Fruit fly (Drosophila melanogaster) Kc167 (cell line): ENCODE measurements around the gene wrd.

Source experiments
- Myc ChIP-seq: fragments of >200 bp; optimal IDR thresholded peaks from 2 replicates; lab custom pipeline; 2017; ENCODE audit warnings: missing external identifiers
- Sin3A ChIP-seq: fragments of >200 bp; optimal IDR thresholded peaks from 2 replicates; lab custom pipeline; 2018; ENCODE audit warnings: missing external identifiers
- h ChIP-seq: fragments of >200 bp; optimal IDR thresholded peaks from 3 replicates; lab custom pipeline; 2018; ENCODE audit warnings: missing external identifiers
- insv ChIP-seq: fragments of >200 bp; optimal IDR thresholded peaks from 3 replicates; lab custom pipeline; 2018; ENCODE audit warnings: missing external identifiers
- psq ChIP-seq: fragments of >200 bp; optimal IDR thresholded peaks from 2 replicates; lab custom pipeline; 2017; ENCODE audit warnings: missing external identifiers
- ttk ChIP-seq: sonication (Bioruptor generic); optimal IDR thresholded peaks from 2 replicates; lab custom pipeline; 2017; ENCODE audit warnings: missing external identifiers

wrd gene

dm6 chr3R:18158401-18158800 is 9.2 kb upstream of the wrd start, which contains the start of gene CG14315:
CG14315 (plus strand) TSS chr3R:18158701.
- TF ChIP-seq Sin3A (no peak), h (lab: Kevin White, UChicago) (no peak), psq (lab: Kevin White, UChicago) (no peak), Myc (no peak), ttk (lab: Kevin White, UChicago) (no peak), insv (lab: Kevin White, UChicago) (no peak)

DNA sequence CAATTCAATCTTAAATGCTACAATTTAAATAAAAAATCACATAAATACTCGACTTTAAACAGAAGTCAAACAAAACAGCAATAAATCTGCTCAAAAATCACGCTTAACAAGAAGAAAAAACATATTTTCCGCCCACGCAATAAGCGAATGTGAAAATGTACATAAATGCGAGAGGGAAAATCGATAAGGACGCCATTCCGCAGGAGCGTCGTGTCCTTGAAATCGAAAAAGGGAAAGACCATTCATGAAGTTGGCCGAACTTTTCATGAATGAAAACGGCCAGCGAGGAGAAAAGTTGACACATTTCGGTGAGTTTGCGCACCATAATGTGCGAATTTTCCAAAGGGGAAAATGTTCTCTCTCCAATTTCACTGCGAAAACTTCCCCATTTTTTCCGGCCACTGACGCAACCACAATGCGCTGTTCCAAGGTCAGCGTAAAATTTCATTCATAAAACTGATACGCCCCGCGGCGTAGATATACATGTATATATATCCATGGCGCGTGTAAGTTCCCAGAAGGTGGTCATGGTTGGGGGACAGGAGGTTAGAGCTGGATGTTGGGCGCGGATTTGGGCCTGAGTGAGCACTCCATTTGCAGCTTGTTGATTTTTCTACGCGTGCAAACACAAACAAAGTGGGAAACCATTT is 7.3 kb upstream of the wrd start:
- no peak for TF ChIP-seq insv (lab: Kevin White, UChicago)
- no peak for TF ChIP-seq Sin3A
- no peak for TF ChIP-seq psq (lab: Kevin White, UChicago)
- TF ChIP-seq ttk (lab: Kevin White, UChicago) = no peak
- TF ChIP-seq h (lab: Kevin White, UChicago) = no peak
- no peak for TF ChIP-seq Myc

DNA sequence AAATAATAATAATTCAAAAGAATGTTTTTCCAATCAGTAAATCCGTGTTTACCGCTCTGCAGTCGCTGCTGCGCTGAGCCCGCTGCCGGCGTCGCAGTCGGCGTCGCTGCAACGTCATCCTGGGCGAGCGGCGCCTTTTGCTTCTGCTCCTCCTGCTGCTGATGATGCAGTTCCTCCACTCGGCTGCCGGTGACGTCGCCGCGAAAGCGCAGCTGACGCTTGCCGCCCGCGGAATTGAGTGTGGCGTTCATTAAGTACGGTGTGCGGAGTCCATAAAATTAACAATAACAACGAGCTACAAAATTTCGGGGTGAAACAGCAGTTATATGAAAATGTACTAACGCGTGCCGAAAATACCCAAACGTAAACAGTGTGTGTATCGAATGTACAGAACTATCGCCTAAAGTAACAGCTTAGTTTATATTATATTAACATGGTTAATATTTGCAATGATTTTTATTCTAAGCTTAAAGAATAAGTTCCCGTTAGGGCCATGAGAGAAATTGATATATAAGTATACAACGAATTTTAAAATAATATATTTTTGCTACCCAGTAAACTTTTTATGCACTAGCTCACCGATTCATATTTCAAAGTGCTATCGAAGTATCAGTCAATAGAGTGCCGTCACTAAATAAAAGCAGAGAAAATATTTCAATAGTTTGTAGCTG is 3.4 kb upstream of the wrd start, which contains the start of the genes CG7218 and Cbp20:
CG7218 (minus strand) TSS at position 346 of the 671 bp plus-strand sequence.
Cbp20 (plus strand) TSS at position 610 of the 671 bp plus-strand sequence.
- TF ChIP-seq h (lab: Kevin White, UChicago) = no peak
- TF ChIP-seq ttk (lab: Kevin White, UChicago) = no peak
- no peak for TF ChIP-seq insv (lab: Kevin White, UChicago)
- TF ChIP-seq Myc = no peak
- TF ChIP-seq psq (lab: Kevin White, UChicago) = no peak
- TF ChIP-seq Sin3A = no peak

DNA sequence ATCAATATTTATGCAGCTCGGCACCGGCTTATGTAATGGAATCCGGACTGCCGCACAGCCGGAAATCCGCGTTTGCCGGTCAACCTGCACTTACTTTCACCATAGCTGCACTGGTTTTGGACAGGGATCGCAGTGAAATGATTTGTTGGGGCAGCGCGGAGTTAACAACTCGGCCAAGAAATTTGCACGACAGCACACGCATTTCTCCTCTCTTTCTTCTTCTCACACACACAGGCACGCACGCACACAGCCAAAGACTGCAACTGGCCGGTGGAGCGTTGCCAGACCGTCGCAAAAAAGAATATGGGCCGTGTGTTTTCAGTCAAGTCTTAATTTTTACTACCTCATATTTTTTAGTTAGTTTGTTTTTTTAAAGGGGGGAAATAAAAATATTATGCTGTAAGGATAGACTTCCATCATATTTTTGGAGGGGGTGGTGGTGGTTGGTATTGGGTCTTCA is 1.3 kb upstream of the wrd start:
- TF ChIP-seq h (lab: Kevin White, UChicago) = no peak

dm6 chr3R:18167173-18167415 is 463 bp upstream of the wrd start, which contains the start of the genes CG7215 and Prx5:
CG7215 (minus strand) TSS chr3R:18167273.
Prx5 (minus strand) TSS chr3R:18167273.
- no peak for TF ChIP-seq insv (lab: Kevin White, UChicago)
- no peak for TF ChIP-seq ttk (lab: Kevin White, UChicago)
- no peak for TF ChIP-seq Sin3A
- TF ChIP-seq h (lab: Kevin White, UChicago) = no peak
- TF ChIP-seq Myc = no peak
- TF ChIP-seq psq (lab: Kevin White, UChicago) = no peak

- no peak for TF ChIP-seq Myc
- no peak for TF ChIP-seq insv (lab: Kevin White, UChicago)
- no peak for TF ChIP-seq ttk (lab: Kevin White, UChicago)
- TF ChIP-seq Sin3A = no peak
- TF ChIP-seq h (lab: Kevin White, UChicago) = no peak
- TF ChIP-seq psq (lab: Kevin White, UChicago) = no peak
These were observed 841 bp downstream of the wrd start for dm6 chr3R:18168398-18168797.

- TF ChIP-seq Myc = no peak
- no peak for TF ChIP-seq insv (lab: Kevin White, UChicago)
- no peak for TF ChIP-seq psq (lab: Kevin White, UChicago)
- TF ChIP-seq Sin3A = no peak
- TF ChIP-seq ttk (lab: Kevin White, UChicago) = no peak
- TF ChIP-seq h (lab: Kevin White, UChicago) = no peak
These were observed 1.4 kb downstream of the wrd start for dm6 chr3R:18168929-18169350.

dm6 chr3R:18169982-18170531 is 2.5 kb downstream of the wrd start:
- TF ChIP-seq ttk (lab: Kevin White, UChicago) (no peak), h (lab: Kevin White, UChicago) (no peak), Sin3A (no peak), insv (lab: Kevin White, UChicago) (no peak), Myc (no peak), psq (lab: Kevin White, UChicago) (no peak)

DNA sequence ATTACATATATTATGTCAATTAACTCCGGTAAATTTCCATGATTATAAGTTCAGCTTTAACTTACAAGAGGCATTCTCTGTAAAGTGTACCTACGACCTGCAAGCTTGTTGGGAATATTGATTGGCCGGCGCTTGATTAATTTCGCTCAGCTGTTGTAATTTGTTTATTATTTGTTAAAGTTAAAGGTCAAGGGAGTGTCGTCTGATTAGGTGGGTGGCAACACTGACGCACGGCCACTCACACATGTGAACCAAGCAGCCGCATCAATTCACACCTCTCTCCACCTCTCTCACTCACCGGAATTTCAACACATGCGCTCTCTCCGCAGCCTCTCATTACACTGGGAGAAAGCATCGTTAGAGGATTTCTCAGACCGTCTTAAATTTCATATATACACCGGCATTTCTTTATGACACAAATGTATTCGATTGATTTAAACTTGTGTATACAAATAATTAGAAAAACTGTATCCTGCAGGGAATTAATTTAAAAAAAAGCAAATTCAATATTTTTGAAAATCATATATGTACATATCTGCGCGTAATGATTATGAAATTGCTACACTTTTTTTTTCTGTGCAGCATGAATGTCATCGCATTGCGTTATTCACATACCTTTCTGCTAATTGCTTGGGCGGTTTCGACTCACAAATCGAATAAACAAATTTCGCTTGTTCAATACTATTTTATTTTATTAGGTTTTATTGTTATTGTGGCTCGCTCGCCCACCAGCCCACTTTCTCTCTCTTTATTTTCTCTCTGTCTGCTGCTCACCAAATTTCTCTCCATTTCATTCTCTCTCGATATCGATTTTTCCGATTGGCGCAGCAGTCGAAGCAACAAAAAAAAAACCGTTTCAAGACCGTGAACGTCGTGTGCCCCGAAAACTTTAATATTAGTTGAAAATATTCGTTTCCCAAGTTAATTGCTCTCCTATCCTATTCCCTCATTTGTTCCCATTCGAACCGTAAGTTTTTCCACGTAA is 4.7 kb downstream of the wrd start:
- TF ChIP-seq ttk (lab: Kevin White, UChicago) = no peak
- no peak for TF ChIP-seq Sin3A
- TF ChIP-seq psq (lab: Kevin White, UChicago) = no peak
- TF ChIP-seq insv (lab: Kevin White, UChicago) = no peak
- TF ChIP-seq Myc = no peak
- no peak for TF ChIP-seq h (lab: Kevin White, UChicago)

- TF ChIP-seq h (lab: Kevin White, UChicago) = no peak
- TF ChIP-seq ttk (lab: Kevin White, UChicago) = no peak
- no peak for TF ChIP-seq psq (lab: Kevin White, UChicago)
- TF ChIP-seq Myc = no peak
- TF ChIP-seq insv (lab: Kevin White, UChicago) = no peak
- no peak for TF ChIP-seq Sin3A
These were observed 15.7 kb downstream of the wrd start, which contains the start of gene cdm for dm6 chr3R:18183244-18183643. cdm (minus strand) TSS chr3R:18183479.

- TF ChIP-seq psq (lab: Kevin White, UChicago) (peak; percentile 42), Myc (no peak), ttk (lab: Kevin White, UChicago) (no peak), h (lab: Kevin White, UChicago) (no peak)
These were observed 17.8 kb downstream of the wrd start, which contains the start of the genes Arp5 and CG7208 for dm6 chr3R:18185385-18185784. Arp5 (plus strand) TSS chr3R:18185498. CG7208 (minus strand) TSS chr3R:18185715.
